Worm (Caenorhabditis elegans): ENCODE measurements around the gene Y40A1A.3.

The Y40A1A.3 gene

DNA sequence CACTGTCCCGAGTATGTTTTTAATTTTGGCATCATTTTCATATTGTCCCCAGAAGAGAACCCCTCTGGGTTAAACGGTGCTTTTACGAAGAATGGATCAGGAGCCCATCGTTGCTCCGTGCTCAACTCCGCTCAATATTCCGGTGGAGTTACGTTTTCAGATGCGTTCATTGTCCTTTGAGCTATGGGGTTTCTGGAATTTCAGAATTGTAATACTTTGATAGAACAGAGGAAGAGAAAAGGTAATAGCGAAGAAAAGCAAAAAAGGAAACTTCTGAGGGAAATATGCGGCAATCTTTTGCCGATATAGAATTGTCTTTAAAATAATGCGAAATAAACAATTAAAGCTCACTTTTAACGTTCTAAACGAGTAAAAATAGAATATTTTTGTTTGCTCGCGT lies at the start of gene Y40A1A.3:
Y40A1A.3 (minus strand) TSS at position 101 of the 400 bp plus-strand sequence.
- TF ChIP-seq fkh-10 (GFP tag; optimal IDR thresholded peaks at IDR 0.05), result no peak
- TF ChIP-seq ceh-31 (tag; optimal IDR thresholded peaks at IDR 0.05), result no peak
- TF ChIP-seq ahr-1 (tag; optimal IDR thresholded peaks at IDR 0.05), result no peak
- no peak for TF ChIP-seq ref-2 (tag; optimal IDR thresholded peaks at IDR 0.05)
- no peak for TF ChIP-seq unc-3 (GFP tag; conservative IDR thresholded peaks at IDR 0.05)
- TF ChIP-seq unc-3 (tag; optimal IDR thresholded peaks at IDR 0.05), result no peak
- TF ChIP-seq unc-42 (tag; optimal IDR thresholded peaks at IDR 0.05), result no peak
- TF ChIP-seq ceh-2 (tag; optimal IDR thresholded peaks at IDR 0.05), result no peak
- TF ChIP-seq elt-2 (tag; optimal IDR thresholded peaks at IDR 0.05), result no peak
- no peak for TF ChIP-seq sdc-2 (tag; optimal IDR thresholded peaks at IDR 0.05)
- no peak for TF ChIP-seq zip-5 (tag; optimal IDR thresholded peaks at IDR 0.05)
- TF ChIP-seq pqm-1 (tag; optimal IDR thresholded peaks at IDR 0.05), result no peak
- no peak for TF ChIP-seq ceh-18 (tag; optimal IDR thresholded peaks at IDR 0.05)
- TF ChIP-seq odd-2 (tag; optimal IDR thresholded peaks at IDR 0.05), result no peak
- TF ChIP-seq dve-1 (tag; optimal IDR thresholded peaks at IDR 0.05), result no peak
- no peak for TF ChIP-seq nhr-11 (tag; optimal IDR thresholded peaks at IDR 0.05)

DNA sequence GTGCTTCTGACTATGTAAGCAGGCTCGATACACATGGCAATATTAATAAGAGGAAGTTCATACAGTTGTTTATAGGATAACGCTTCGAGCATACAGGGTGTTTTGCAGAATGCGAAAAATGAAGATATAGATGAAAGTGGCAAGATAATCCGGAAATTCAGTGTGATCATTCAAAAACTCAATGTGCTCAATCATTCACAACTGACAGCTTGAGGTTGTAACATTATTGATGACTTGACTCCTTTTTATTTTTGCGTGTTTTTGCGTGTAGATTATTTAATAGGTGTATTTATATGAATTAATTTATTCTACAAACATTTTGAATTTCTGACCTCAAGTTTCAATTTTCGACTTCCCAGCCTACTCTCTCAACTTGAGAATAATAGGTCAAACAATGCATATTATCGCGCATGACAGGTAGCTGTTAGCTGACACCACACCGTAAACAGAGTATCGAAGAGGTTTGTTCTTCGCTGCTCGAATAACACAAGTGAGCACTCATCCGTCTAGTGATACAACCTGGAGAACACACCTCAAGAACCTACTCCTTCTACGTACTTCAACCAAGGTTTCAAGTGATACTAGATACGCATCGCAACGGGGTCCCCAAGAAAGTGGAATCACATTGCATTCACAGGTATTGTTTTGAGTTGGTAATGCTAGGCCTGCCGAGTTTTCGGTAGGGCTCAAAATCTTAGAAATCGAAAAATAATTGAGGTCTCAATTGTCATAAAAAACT lies 49.5 kb upstream of the Y40A1A.3 start:
- TF ChIP-seq unc-55 (GFP tag; optimal IDR thresholded peaks at IDR 0.05) (peak; percentile 66), ceh-22 (tag; optimal IDR thresholded peaks at IDR 0.05) (peak; percentile 66), ets-4 (tag; optimal IDR thresholded peaks at IDR 0.05) (no peak), pha-2 (tag; optimal IDR thresholded peaks at IDR 0.05) (peak; percentile 19), dve-1 (tag; optimal IDR thresholded peaks at IDR 0.05) (no peak)

DNA sequence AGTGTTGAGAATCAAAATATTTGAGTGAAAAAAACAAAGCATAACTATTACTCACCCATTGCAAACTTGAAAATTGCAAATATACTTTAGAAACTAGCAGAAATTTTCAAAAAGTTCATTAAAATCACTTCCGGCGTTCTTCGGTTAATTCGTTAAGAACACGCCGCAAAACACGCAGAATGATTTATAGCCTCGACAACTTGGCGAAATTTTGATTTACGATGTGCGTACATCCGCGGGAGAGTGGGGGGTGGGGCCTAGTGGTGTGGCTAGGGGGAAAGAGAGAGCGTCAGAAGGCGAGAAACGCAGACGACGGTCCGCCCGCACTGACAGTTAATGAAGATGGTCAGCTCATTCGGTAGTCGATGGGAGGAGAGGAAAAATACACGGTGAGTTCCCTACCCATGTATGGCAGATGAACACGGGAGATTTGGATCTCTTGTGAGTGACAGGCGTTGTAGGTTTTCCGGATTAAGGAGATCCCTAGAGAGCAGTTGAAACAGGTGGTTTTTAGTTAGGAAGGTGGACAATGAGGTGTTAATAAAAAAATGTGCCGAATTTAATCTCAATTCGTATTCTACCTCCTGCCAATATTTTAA lies 48.4 kb upstream of the Y40A1A.3 start, which contains the start of gene igcm-4:
igcm-4 (minus strand) TSS at position 237 of the 599 bp plus-strand sequence.
- TF ChIP-seq pag-3 (tag; optimal IDR thresholded peaks at IDR 0.05; ENCODE audit: borderline replicate concordance) (no peak), nhr-11 (tag; optimal IDR thresholded peaks at IDR 0.05) (no peak), unc-42 (tag; optimal IDR thresholded peaks at IDR 0.05) (no peak), ref-2 (tag; optimal IDR thresholded peaks at IDR 0.05) (peak; percentile 9), pros-1 (tag; optimal IDR thresholded peaks at IDR 0.05) (no peak), unc-55 (GFP tag; optimal IDR thresholded peaks at IDR 0.05) (peak; percentile 99), ceh-48 (tag; optimal IDR thresholded peaks at IDR 0.05) (no peak), Y22D7AL.16 (tag; optimal IDR thresholded peaks at IDR 0.05) (no peak), zip-5 (tag; optimal IDR thresholded peaks at IDR 0.05) (no peak), unc-86 (tag; optimal IDR thresholded peaks at IDR 0.05) (no peak), ceh-30 (tag; optimal IDR thresholded peaks at IDR 0.05) (no peak), sox-2 (GFP tag; IDR thresholded peaks at IDR 0.05) (no peak), ceh-18 (tag; optimal IDR thresholded peaks at IDR 0.05) (no peak)

DNA sequence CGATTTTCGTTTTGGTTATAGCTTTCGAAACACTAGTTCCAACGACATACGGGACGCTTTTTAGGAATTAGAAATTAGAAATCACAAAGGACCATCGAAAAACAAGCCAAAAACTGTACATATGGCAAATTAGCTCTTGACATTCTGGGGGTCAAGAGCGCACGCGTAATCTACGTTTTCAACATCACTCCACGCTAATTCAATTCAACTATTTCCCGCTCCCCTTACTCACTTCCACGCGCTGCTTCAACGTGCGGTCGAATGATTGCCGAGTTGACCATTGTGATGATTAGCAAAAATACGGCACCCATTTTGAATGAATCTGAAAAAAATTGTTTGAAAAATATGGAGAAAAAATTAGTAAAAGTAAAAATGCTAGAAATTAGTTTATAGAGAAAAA lies 47.8 kb upstream of the Y40A1A.3 start:
- TF ChIP-seq unc-42 (tag; optimal IDR thresholded peaks at IDR 0.05) (peak; percentile 74), unc-55 (GFP tag; optimal IDR thresholded peaks at IDR 0.05) (no peak)

DNA sequence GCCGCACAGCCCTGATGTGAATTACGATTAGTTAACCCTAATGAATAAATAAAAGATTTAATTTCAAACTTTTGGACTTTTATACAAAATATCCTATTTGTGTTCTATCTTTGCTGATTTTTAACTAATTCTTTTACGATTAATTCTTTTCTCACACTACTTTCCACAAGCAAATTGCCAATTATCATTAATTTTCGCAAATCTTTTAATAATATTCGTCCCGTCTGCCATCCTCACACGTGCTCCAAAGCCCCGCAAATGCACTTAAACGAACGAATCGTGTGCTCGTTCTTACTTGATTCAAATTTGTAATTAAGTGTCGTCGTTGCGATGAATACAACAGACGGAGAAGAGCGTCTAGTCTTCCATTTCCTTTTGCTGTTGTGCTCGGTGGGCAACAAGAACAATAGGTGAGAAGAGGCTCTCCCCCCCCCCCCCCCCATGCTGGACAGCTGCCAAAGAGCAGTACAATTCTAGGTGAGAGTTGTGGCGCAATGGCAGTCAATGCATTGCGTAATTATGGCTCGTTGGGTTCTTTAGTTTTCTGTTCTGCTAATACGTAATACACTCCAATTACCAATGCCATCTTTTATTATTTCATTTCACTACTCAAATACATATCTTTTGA lies 46.8 kb upstream of the Y40A1A.3 start:
- no peak for TF ChIP-seq hlh-13 (GFP tag; optimal IDR thresholded peaks at IDR 0.05)
- TF ChIP-seq sox-4 (tag; optimal IDR thresholded peaks at IDR 0.05), result no peak
- TF ChIP-seq dve-1 (tag; optimal IDR thresholded peaks at IDR 0.05), result no peak
- no peak for TF ChIP-seq elt-2 (tag; optimal IDR thresholded peaks at IDR 0.05)
- no peak for TF ChIP-seq hlh-8 (tag; optimal IDR thresholded peaks at IDR 0.05)
- TF ChIP-seq sdc-2 (tag; optimal IDR thresholded peaks at IDR 0.05), result no peak
- TF ChIP-seq gmeb-2 (tag; optimal IDR thresholded peaks at IDR 0.05), result no peak
- TF ChIP-seq lin-11 (tag; optimal IDR thresholded peaks at IDR 0.05), result no peak
- TF ChIP-seq hlh-15 (tag; optimal IDR thresholded peaks at IDR 0.05), result no peak
- TF ChIP-seq pat-9 (tag; optimal IDR thresholded peaks at IDR 0.05), result no peak
- no peak for TF ChIP-seq pax-1 (tag; optimal IDR thresholded peaks at IDR 0.05)
- no peak for TF ChIP-seq ref-2 (tag; optimal IDR thresholded peaks at IDR 0.05)
- no peak for TF ChIP-seq pha-2 (tag; optimal IDR thresholded peaks at IDR 0.05)
- peak; percentile 45 for TF ChIP-seq ceh-31 (tag; optimal IDR thresholded peaks at IDR 0.05)
- no peak for TF ChIP-seq ceh-45 (GFP tag; IDR thresholded peaks at IDR 0.05)
- TF ChIP-seq zip-5 (tag; optimal IDR thresholded peaks at IDR 0.05), result no peak
- no peak for TF ChIP-seq ceh-2 (tag; optimal IDR thresholded peaks at IDR 0.05)
- TF ChIP-seq madf-2 (tag; optimal IDR thresholded peaks at IDR 0.05), result no peak
- no peak for TF ChIP-seq pros-1 (tag; optimal IDR thresholded peaks at IDR 0.05)
- peak; percentile 55 for TF ChIP-seq sox-2 (GFP tag; IDR thresholded peaks at IDR 0.05)
- no peak for TF ChIP-seq ceh-24 (tag; optimal IDR thresholded peaks at IDR 0.05)
- TF ChIP-seq lim-6 (tag; optimal IDR thresholded peaks at IDR 0.05), result no peak
- TF ChIP-seq unc-42 (tag; optimal IDR thresholded peaks at IDR 0.05), result peak; percentile 96
